Worm (Caenorhabditis elegans) whole organism, young adult: ENCODE data around the gene T27E7.4.
A peak's percentile ranks its signal among the peaks of the same experiment; 100 is the strongest.

ENCODE experiments used
- B0035.1 ChIP-seq: sonication (generic microtip); optimal IDR thresholded peaks from 2 replicates; lab custom pipeline; 2016; ENCODE audit warnings: missing genetic modification characterization, mild to moderate bottlenecking, missing compliant biosample characterization, missing genotype, missing genetic modification reagents
- B0336.3 ChIP-seq: fragments of 200-800 bp; sonication (Bioruptor generic); IDR thresholded peaks from 2 replicates; pipeline ENCODE4 v1.3.6; 2022; ENCODE audit warnings: missing genetic modification characterization, missing compliant biosample characterization
- C17E4.6 ChIP-seq: fragments of 200-800 bp; sonication (Bioruptor generic); IDR thresholded peaks from 2 replicates; pipeline ENCODE4 v1.3.6; 2022; ENCODE audit warnings: missing genetic modification reagents, missing genetic modification characterization, missing compliant biosample characterization
- F39B2.1 ChIP-seq: fragments of 200-800 bp; sonication (Bioruptor generic); IDR thresholded peaks from 2 replicates; pipeline ENCODE4 v1.3.6; 2022; ENCODE audit warnings: missing genetic modification reagents, missing genetic modification characterization, missing compliant biosample characterization
- F57A8.1 ChIP-seq: fragments of 200-800 bp; sonication (Bioruptor generic); optimal IDR thresholded peaks from 2 replicates; lab custom pipeline; 2018; ENCODE audit warnings: mild to moderate bottlenecking, missing genetic modification characterization, moderate library complexity, missing compliant biosample characterization
- T26A5.8 ChIP-seq: sonication (generic microtip); optimal IDR thresholded peaks from 2 replicates; lab custom pipeline; 2016; ENCODE audit warnings: missing genetic modification characterization, missing compliant biosample characterization
- Y53G8AR.9 ChIP-seq: fragments of 200-800 bp; sonication (Bioruptor generic); conservative IDR thresholded peaks from 2 replicates; pipeline ENCODE4 v1.3.6; 2022; ENCODE audit warnings: missing genetic modification reagents, missing genetic modification characterization, missing compliant biosample characterization
- Y67H2A.10 ChIP-seq: fragments of 200-800 bp; sonication (Bioruptor generic); conservative IDR thresholded peaks from 2 replicates; pipeline ENCODE4 v1.3.6; 2022; ENCODE audit warnings: missing genetic modification reagents, missing genetic modification characterization, missing compliant biosample characterization
- Y79H2A.3 ChIP-seq: fragments of 200-800 bp; sonication (Bioruptor generic); conservative IDR thresholded peaks from 2 replicates; pipeline ENCODE4 v1.3.6; 2022; ENCODE audit warnings: missing genetic modification reagents, missing genetic modification characterization, missing compliant biosample characterization
- Y95B8A.8 ChIP-seq: fragments of 200-800 bp; sonication (Bioruptor generic); IDR thresholded peaks from 2 replicates; pipeline ENCODE4 v1.3.6; 2022; ENCODE audit warnings: missing genetic modification reagents, missing genetic modification characterization, missing compliant biosample characterization
- ZK185.1 ChIP-seq: sonication (generic microtip); optimal IDR thresholded peaks from 2 replicates; lab custom pipeline; 2016; ENCODE audit warnings: mild to moderate bottlenecking, missing genetic modification characterization, missing compliant biosample characterization; ENCODE audit not compliant: poor library complexity, severe bottlenecking
- akir-1 ChIP-seq: fragments of 200-800 bp; sonication (Bioruptor generic); optimal IDR thresholded peaks from 2 replicates; lab custom pipeline; 2018; ENCODE audit warnings: mild to moderate bottlenecking, missing genetic modification characterization, moderate library complexity, missing compliant biosample characterization
- ama-1 ChIP-seq, 3 experiments: fragments of 150-350 bp in 1 of 3; sonication (generic microtip) in 2 of 3; optimal IDR thresholded peaks; 2 replicates each; lab custom pipeline; 2014 to 2018; ENCODE audit warnings: missing biosample characterization in 2 of 3, missing genetic modification characterization in 2 of 3, missing genetic modification reagents in 2 of 3
- atf-7 ChIP-seq: sonication (generic microtip); optimal IDR thresholded peaks from 2 replicates; lab custom pipeline; 2017; ENCODE audit warnings: mild to moderate bottlenecking, missing genetic modification characterization, missing compliant biosample characterization
- athp-1 ChIP-seq: sonication (generic microtip); optimal IDR thresholded peaks from 2 replicates; lab custom pipeline; 2017; ENCODE audit warnings: mild to moderate bottlenecking, missing genetic modification characterization, missing compliant biosample characterization
- attf-3 ChIP-seq: fragments of 200-800 bp; sonication (Bioruptor generic); conservative IDR thresholded peaks from 2 replicates; pipeline ENCODE4 v1.3.6; 2022; ENCODE audit warnings: missing genetic modification reagents, missing genetic modification characterization, missing compliant biosample characterization
- attf-6 ChIP-seq: fragments of 200-800 bp; sonication (Bioruptor generic); IDR thresholded peaks from 2 replicates; pipeline ENCODE4 v1.3.6; 2022; ENCODE audit warnings: missing genetic modification reagents, missing genetic modification characterization, missing compliant biosample characterization
- cebp-2 ChIP-seq: fragments of 200-800 bp; sonication (Bioruptor generic); IDR thresholded peaks from 2 replicates; pipeline ENCODE4 v1.3.6; 2022; ENCODE audit warnings: missing genetic modification characterization, missing compliant biosample characterization
- ceh-27 ChIP-seq: fragments of 200-800 bp; sonication (Bioruptor generic); optimal IDR thresholded peaks from 2 replicates; lab custom pipeline; 2018; ENCODE audit warnings: mild to moderate bottlenecking, missing genetic modification characterization, moderate library complexity, missing compliant biosample characterization
- ceh-58 ChIP-seq: fragments of 200-800 bp; sonication (Bioruptor generic); IDR thresholded peaks from 2 replicates; pipeline ENCODE4 v1.3.6; 2022; ENCODE audit warnings: missing genetic modification characterization, missing compliant biosample characterization
- ceh-79 ChIP-seq: sonication (generic microtip); optimal IDR thresholded peaks from 2 replicates; lab custom pipeline; 2017; ENCODE audit warnings: mild to moderate bottlenecking, missing genetic modification characterization, missing compliant biosample characterization
- die-1 ChIP-seq: sonication (generic microtip); optimal IDR thresholded peaks from 2 replicates; lab custom pipeline; 2016; ENCODE audit warnings: missing genotype, mild to moderate bottlenecking, missing genetic modification characterization, missing compliant biosample characterization
- ekl-4 ChIP-seq: fragments of 200-800 bp; sonication (Bioruptor generic); IDR thresholded peaks from 2 replicates; pipeline ENCODE4 v1.3.6; 2022; ENCODE audit warnings: missing genetic modification reagents, missing genetic modification characterization, missing compliant biosample characterization
- hlh-26 ChIP-seq: fragments of 200-800 bp; sonication (Bioruptor generic); conservative IDR thresholded peaks from 2 replicates; pipeline ENCODE4 v1.3.6; 2022; ENCODE audit warnings: missing genetic modification reagents, missing genetic modification characterization, missing compliant biosample characterization
- lag-1 ChIP-seq: fragments of 200-800 bp; sonication (Bioruptor generic); IDR thresholded peaks from 2 replicates; pipeline ENCODE4 v1.3.6; 2022; ENCODE audit warnings: missing genetic modification reagents, missing genetic modification characterization, missing compliant biosample characterization
- lin-40 ChIP-seq: sonication (generic microtip); optimal IDR thresholded peaks from 2 replicates; lab custom pipeline; 2016; ENCODE audit warnings: missing genetic modification characterization, mild to moderate bottlenecking, missing compliant biosample characterization, missing genotype, missing genetic modification reagents
- lsl-1 ChIP-seq: fragments of 200-800 bp; sonication (Bioruptor generic); optimal IDR thresholded peaks from 2 replicates; lab custom pipeline; 2018; ENCODE audit warnings: mild to moderate bottlenecking, missing genetic modification characterization, moderate library complexity, missing compliant biosample characterization
- madf-10 ChIP-seq: sonication (generic microtip); optimal IDR thresholded peaks from 2 replicates; lab custom pipeline; 2016; ENCODE audit warnings: mild to moderate bottlenecking, missing genetic modification characterization, missing compliant biosample characterization
- madf-3 ChIP-seq: fragments of 200-800 bp; sonication (Bioruptor generic); IDR thresholded peaks from 2 replicates; pipeline ENCODE4 v1.3.6; 2022; ENCODE audit warnings: missing genetic modification reagents, missing genetic modification characterization, missing compliant biosample characterization
- nhr-179 ChIP-seq: sonication (generic microtip); optimal IDR thresholded peaks from 2 replicates; lab custom pipeline; 2016; ENCODE audit warnings: mild to moderate bottlenecking, missing genetic modification characterization, missing compliant biosample characterization
- pbrm-1 ChIP-seq: fragments of 200-800 bp; sonication (Bioruptor generic); IDR thresholded peaks from 2 replicates; pipeline ENCODE4 v1.3.6; 2022; ENCODE audit warnings: missing genetic modification reagents, missing genetic modification characterization, missing compliant biosample characterization
- rcor-1 ChIP-seq: fragments of 200-800 bp; sonication (Bioruptor generic); IDR thresholded peaks from 2 replicates; pipeline ENCODE4 v1.3.6; 2022; ENCODE audit warnings: missing genetic modification reagents, missing genetic modification characterization, missing compliant biosample characterization
- rec-8 ChIP-seq, 2 experiments: sonication (generic microtip); optimal IDR thresholded peaks; 2 replicates each; lab custom pipeline; 2016; ENCODE audit warnings: mild to moderate bottlenecking in 2 of 2, missing genetic modification characterization in 2 of 2, missing genetic modification reagents in 2 of 2, missing genotype in 2 of 2, missing biosample characterization in 1 of 2, missing compliant biosample characterization in 1 of 2, moderate library complexity in 1 of 2
- rpc-1 ChIP-seq, 2 experiments: fragments of 150-350 bp in 1 of 2; sonication (generic microtip) in 1 of 2; optimal IDR thresholded peaks; 2 replicates each; lab custom pipeline; 2014 to 2018; ENCODE audit warnings: missing biosample characterization in 1 of 2, missing genetic modification characterization in 1 of 2, missing genetic modification reagents in 1 of 2, missing genotype in 1 of 2
- sea-2 ChIP-seq: fragments of 200-800 bp; sonication (Bioruptor generic); IDR thresholded peaks from 2 replicates; pipeline ENCODE4 v1.3.6; 2022; ENCODE audit warnings: missing genetic modification characterization, missing compliant biosample characterization
- snpc-1.1 ChIP-seq: sonication (generic microtip); optimal IDR thresholded peaks from 2 replicates; lab custom pipeline; 2017; ENCODE audit warnings: missing genetic modification characterization, mild to moderate bottlenecking, missing compliant biosample characterization, antibody characterized with exemption, moderate library complexity, missing genotype, missing genetic modification reagents; ENCODE audit not compliant: insufficient read depth
- snpc-4 ChIP-seq, 5 experiments: fragments of 150-350 bp in 1 of 5; sonication (generic microtip) in 4 of 5; optimal IDR thresholded peaks; 2 replicates each; lab custom pipeline; 2014 to 2018; ENCODE audit warnings: missing genetic modification characterization in 5 of 5, missing biosample characterization in 3 of 5, antibody characterized with exemption in 2 of 5, mild to moderate bottlenecking in 2 of 5, missing compliant biosample characterization in 2 of 5, missing genotype in 2 of 5, moderate library complexity in 2 of 5, missing genetic modification reagents in 1 of 5
- somi-1 ChIP-seq: fragments of 200-800 bp; sonication (Bioruptor generic); optimal IDR thresholded peaks from 2 replicates; lab custom pipeline; 2018; ENCODE audit warnings: mild to moderate bottlenecking, missing genetic modification characterization, missing compliant biosample characterization
- zfh-2 ChIP-seq: fragments of 200-800 bp; sonication (Bioruptor generic); conservative IDR thresholded peaks from 2 replicates; pipeline ENCODE4 v1.3.6; 2022; ENCODE audit warnings: missing genetic modification reagents, missing genetic modification characterization, missing compliant biosample characterization
- ztf-18 ChIP-seq: sonication (generic microtip); optimal IDR thresholded peaks from 2 replicates; lab custom pipeline; 2016; ENCODE audit warnings: missing genotype, mild to moderate bottlenecking, missing genetic modification characterization, missing compliant biosample characterization
- ztf-28 ChIP-seq: fragments of 200-800 bp; sonication (Bioruptor generic); IDR thresholded peaks from 2 replicates; pipeline ENCODE4 v1.3.6; 2022; ENCODE audit warnings: missing genetic modification reagents, missing genetic modification characterization, missing compliant biosample characterization
- ztf-3 ChIP-seq: fragments of 200-800 bp; sonication (Bioruptor generic); optimal IDR thresholded peaks from 2 replicates; lab custom pipeline; 2018; ENCODE audit warnings: mild to moderate bottlenecking, missing genetic modification characterization, missing compliant biosample characterization

Gene T27E7.4

DNA sequence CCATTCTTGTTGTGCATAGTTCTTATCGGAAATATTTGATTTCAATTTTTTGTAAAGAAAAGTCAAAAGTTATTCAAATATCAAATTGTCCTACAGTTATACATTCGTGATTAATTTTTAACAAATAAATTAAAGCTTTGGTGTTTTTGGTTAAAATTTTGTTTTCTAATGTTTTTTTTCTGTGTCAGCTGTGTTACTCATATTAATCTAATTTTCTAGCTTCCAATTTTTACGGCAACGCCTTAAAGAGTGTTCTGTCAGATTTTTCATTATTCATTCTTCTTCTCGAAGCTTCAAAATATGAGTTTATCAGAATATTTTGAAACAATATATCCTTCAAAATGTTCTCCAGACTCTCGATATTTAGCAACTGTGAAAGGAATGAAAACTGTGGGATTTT lies 11.3 kb downstream of the T27E7.4 start, which contains the start of gene srh-63:
Gene srh-63 (plus strand): TSS at position 301 of the 400 bp plus-strand sequence.
- TF ChIP-seq ztf-3 (GFP tag; lab: Kevin White, UChicago) (no peak), B0336.3 (GFP tag; lab: Robert Waterston, UW) (no peak), ZK185.1 (no peak), Y53G8AR.9 (no peak), ztf-28 (GFP tag; lab: Robert Waterston, UW) (no peak), lin-40 (no peak), nhr-179 (no peak), zfh-2 (GFP tag; lab: Robert Waterston, UW) (no peak), athp-1 (tag; lab: Kevin White, UChicago) (no peak), lsl-1 (GFP tag; lab: Kevin White, UChicago) (no peak), B0035.1 (tag; lab: Kevin White, UChicago) (no peak), F57A8.1 (GFP tag; lab: Kevin White, UChicago) (no peak), attf-3 (no peak), C17E4.6 (GFP tag; lab: Robert Waterston, UW) (no peak), die-1 (tag; lab: Kevin White, UChicago) (no peak)

DNA sequence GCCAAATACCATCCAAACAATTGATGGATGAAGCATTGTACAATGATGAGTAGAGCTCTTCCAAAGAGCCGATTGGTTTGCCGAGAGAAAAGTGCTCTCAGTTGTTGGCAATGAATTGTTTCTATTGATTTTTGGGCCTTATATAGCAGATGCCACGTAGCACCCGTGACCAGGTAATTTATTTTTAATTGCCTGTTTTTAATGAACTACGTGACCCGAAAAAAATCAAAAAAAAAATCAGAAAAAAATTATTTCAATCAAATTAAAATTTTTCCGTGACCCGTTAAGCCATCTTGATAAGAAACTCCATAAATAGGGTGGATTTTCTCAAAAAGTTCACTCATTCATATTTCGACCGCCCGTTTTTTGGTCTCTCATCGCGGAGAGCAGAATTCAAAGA lies 15.4 kb downstream of the T27E7.4 start, which contains the start of the genes Y57G11A.2 and T27E7.1:
Gene Y57G11A.2 (minus strand): TSS at position 101 of the 400 bp plus-strand sequence.
Gene T27E7.1 (plus strand): TSS at position 337 of the 400 bp plus-strand sequence.
- TF ChIP-seq rec-8 (tag; optimal IDR thresholded peaks at IDR 0.05; lab: Kevin White, UChicago) (no peak), hlh-26 (GFP tag; lab: Robert Waterston, UW) (no peak), ztf-3 (GFP tag; lab: Kevin White, UChicago) (no peak), pbrm-1 (no peak), lsl-1 (GFP tag; lab: Kevin White, UChicago) (no peak), somi-1 (no peak), F57A8.1 (GFP tag; lab: Kevin White, UChicago) (no peak), Y95B8A.8 (GFP tag; lab: Robert Waterston, UW) (no peak), F39B2.1 (GFP tag; lab: Robert Waterston, UW) (no peak), T26A5.8 (tag; lab: Kevin White, UChicago) (no peak)
- TF ChIP-seq, all 124 proteins: peak for 0

DNA sequence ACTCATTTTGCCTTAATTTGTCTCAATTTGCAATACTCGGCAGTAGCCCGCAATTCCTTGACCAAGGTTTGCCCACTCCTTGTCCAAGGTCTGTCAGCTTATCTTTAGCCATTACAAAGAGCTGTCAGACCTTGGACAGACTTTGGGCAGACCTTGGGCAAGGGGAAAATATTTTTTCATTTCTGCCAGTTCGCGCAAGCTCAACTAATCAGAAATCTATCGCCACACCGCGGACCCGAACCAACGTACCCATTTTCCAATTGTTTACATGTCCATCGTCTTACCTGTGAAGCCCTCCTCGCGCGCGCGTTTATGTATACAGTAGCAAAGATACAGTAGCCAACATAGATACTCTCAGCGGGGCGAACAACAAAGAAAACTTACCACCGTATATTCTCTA lies 19.7 kb downstream of the T27E7.4 start:
- TF ChIP-seq snpc-1.1 (tag; lab: Kevin White, UChicago): no peak
- no peak for TF ChIP-seq lag-1
- TF ChIP-seq rpc-1 (optimal IDR thresholded peaks at IDR 0.05; lab: Kevin White, UChicago): no peak
- TF ChIP-seq rpc-1 (tag; optimal IDR thresholded peaks at IDR 0.05; lab: Kevin White, UChicago): peak; percentile 37
- TF ChIP-seq cebp-2 (GFP tag; lab: Robert Waterston, UW): 0 out of 2 replicates have a peak, but pooled peaks have one; percentile 49
- TF ChIP-seq attf-6 (GFP tag; lab: Robert Waterston, UW): 0 out of 2 replicates have a peak, but pooled peaks have one; percentile 12
- no peak for TF ChIP-seq snpc-4 (GFP tag; optimal IDR thresholded peaks at IDR 0.05; lab: Kevin White, UChicago)
- TF ChIP-seq snpc-4 (tag; optimal IDR thresholded peaks at IDR 0.05; lab: Kevin White, UChicago): peak in 1 of 4 experiments; percentile 74
- TF ChIP-seq Y79H2A.3 (GFP tag; lab: Robert Waterston, UW): no peak

DNA sequence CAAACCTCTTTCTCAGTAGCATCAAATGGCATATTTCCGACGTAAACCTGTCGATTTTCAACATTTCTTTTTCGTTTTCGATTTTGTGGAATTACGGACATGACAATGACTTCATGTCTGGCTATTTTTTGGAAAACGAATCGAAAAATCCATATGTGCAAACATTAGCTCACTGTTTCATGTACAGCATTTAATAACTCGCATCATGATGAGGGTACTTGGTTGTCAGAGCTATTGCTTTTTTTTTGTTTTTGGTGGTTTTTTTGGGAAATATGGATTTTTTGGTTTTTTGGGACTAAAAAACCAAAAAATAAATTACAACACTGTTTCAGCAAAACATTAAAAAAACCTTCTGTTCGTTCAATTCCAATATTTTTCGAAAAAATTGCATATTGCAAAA lies 22.5 kb downstream of the T27E7.4 start, which contains the start of gene Y57G11A.5:
Gene Y57G11A.5 (minus strand): TSS at position 101 of the 400 bp plus-strand sequence.
- TF ChIP-seq madf-3 (GFP tag; lab: Robert Waterston, UW): no peak
- no peak for TF ChIP-seq atf-7 (tag; lab: Kevin White, UChicago)
- TF ChIP-seq ama-1 (optimal IDR thresholded peaks at IDR 0.05; lab: Kevin White, UChicago): no peak
- TF ChIP-seq ama-1 (GFP tag; optimal IDR thresholded peaks at IDR 0.05; lab: Kevin White, UChicago): no peak
- no peak for TF ChIP-seq ztf-3 (GFP tag; lab: Kevin White, UChicago)
- no peak for TF ChIP-seq madf-10 (tag; lab: Kevin White, UChicago)
- TF ChIP-seq ekl-4 (GFP tag; lab: Robert Waterston, UW): no peak
- TF ChIP-seq sea-2 (GFP tag; lab: Robert Waterston, UW): no peak
- no peak for TF ChIP-seq ztf-18
- TF ChIP-seq snpc-4 (GFP tag; optimal IDR thresholded peaks at IDR 0.05; lab: Kevin White, UChicago): no peak
- TF ChIP-seq snpc-4 (tag; optimal IDR thresholded peaks at IDR 0.05; lab: Kevin White, UChicago): no peak
- no peak for TF ChIP-seq Y67H2A.10 (GFP tag; lab: Robert Waterston, UW)
- TF ChIP-seq ceh-79 (tag; lab: Kevin White, UChicago): no peak
- no peak for TF ChIP-seq ceh-27
- no peak for TF ChIP-seq rcor-1 (GFP tag; lab: Robert Waterston, UW)
- no peak for TF ChIP-seq rec-8 (tag; optimal IDR thresholded peaks at IDR 0.05; lab: Kevin White, UChicago)
- TF ChIP-seq ceh-58: no peak
- TF ChIP-seq akir-1: no peak
